Fruit fly (Drosophila melanogaster) whole organism, wandering third instar larva: ENCODE data around the gene CG14969.

ENCODE experiments used
- Abd-B ChIP-seq: fragments of >200 bp; optimal IDR thresholded peaks from 2 replicates; lab custom pipeline; 2017; ENCODE audit warnings: missing biosample characterization, missing genetic modification characterization
- CG9705 ChIP-seq: fragments of 200-800 bp; sonication (Bioruptor generic); optimal IDR thresholded peaks from 2 replicates; lab custom pipeline; 2018; ENCODE audit warnings: missing biosample characterization, mild to moderate bottlenecking, missing genetic modification characterization
- CrebA ChIP-seq: fragments of 200-800 bp; sonication (Bioruptor generic); optimal IDR thresholded peaks from 2 replicates; lab custom pipeline; 2016; ENCODE audit warnings: missing biosample characterization, mild to moderate bottlenecking, missing genetic modification characterization, borderline replicate concordance
- Dif ChIP-seq: fragments of 200-275, 200-300 bp; sonication (Bioruptor generic); optimal IDR thresholded peaks from 2 replicates; lab custom pipeline; 2018; ENCODE audit warnings: missing biosample characterization, missing genetic modification characterization; ENCODE audit not compliant: partially characterized antibody
- GATAd ChIP-seq: sonication (Bioruptor generic); optimal IDR thresholded peaks from 2 replicates; lab custom pipeline; 2016; ENCODE audit warnings: missing biosample characterization, missing genetic modification characterization
- HLH106 ChIP-seq: fragments of 200-800 bp; optimal IDR thresholded peaks from 3 replicates; lab custom pipeline; 2019; ENCODE audit warnings: missing biosample characterization, mild to moderate bottlenecking, missing genetic modification characterization, moderate library complexity
- Hnf4 ChIP-seq: fragments of 200-800 bp; sonication (Bioruptor generic); optimal IDR thresholded peaks from 2 replicates; lab custom pipeline; 2016; ENCODE audit warnings: missing biosample characterization, mild to moderate bottlenecking, missing genetic modification characterization
- Hr78 ChIP-seq: fragments of >200 bp; optimal IDR thresholded peaks from 2 replicates; lab custom pipeline; 2017; ENCODE audit warnings: missing biosample characterization, missing genetic modification characterization
- Jra ChIP-seq: sonication (Bioruptor generic); optimal IDR thresholded peaks from 2 replicates; lab custom pipeline; 2016; ENCODE audit warnings: missing biosample characterization, missing genetic modification characterization
- Mio ChIP-seq: sonication (Bioruptor generic); optimal IDR thresholded peaks from 2 replicates; lab custom pipeline; 2016; ENCODE audit warnings: missing biosample characterization, missing genetic modification characterization
- Myc ChIP-seq: fragments of >200 bp; optimal IDR thresholded peaks from 2 replicates; lab custom pipeline; 2017
- OdsH ChIP-seq: fragments of 200-800 bp; sonication (Bioruptor generic); optimal IDR thresholded peaks from 2 replicates; lab custom pipeline; 2016; ENCODE audit warnings: missing biosample characterization, mild to moderate bottlenecking, missing genetic modification characterization
- Rel ChIP-seq, 2 experiments: fragments of 200-800 bp; sonication (Bioruptor generic) in 1 of 2; optimal IDR thresholded peaks; 2 replicates in 1 of 2; 3 replicates in 1 of 2; lab custom pipeline; 2016 to 2019; ENCODE audit warnings: mild to moderate bottlenecking in 2 of 2, missing biosample characterization in 2 of 2, missing genetic modification characterization in 2 of 2, moderate library complexity in 1 of 2
- Sp1 ChIP-seq: fragments of 200-800 bp; sonication (Bioruptor generic); optimal IDR thresholded peaks from 3 replicates; lab custom pipeline; 2019; ENCODE audit warnings: missing biosample characterization, mild to moderate bottlenecking, missing genetic modification characterization, moderate library complexity
- br ChIP-seq: fragments of 200-800 bp; sonication (Bioruptor generic); optimal IDR thresholded peaks from 2 replicates; lab custom pipeline; 2016; ENCODE audit warnings: missing biosample characterization, missing genetic modification characterization
- brk ChIP-seq: fragments of 200-800 bp; sonication (Bioruptor generic); optimal IDR thresholded peaks from 2 replicates; lab custom pipeline; 2016; ENCODE audit warnings: missing biosample characterization, mild to moderate bottlenecking, missing genetic modification characterization
- dmrt93B ChIP-seq: fragments of 200-800 bp; sonication (Bioruptor generic); optimal IDR thresholded peaks from 2 replicates; lab custom pipeline; 2018; ENCODE audit warnings: missing biosample characterization, mild to moderate bottlenecking, missing genetic modification characterization
- ey ChIP-seq: fragments of 200-800 bp; sonication (Bioruptor generic); optimal IDR thresholded peaks from 2 replicates; lab custom pipeline; 2016; ENCODE audit warnings: missing biosample characterization, missing genetic modification characterization
- foxo ChIP-seq, 2 experiments: fragments of 200-800 bp; sonication (Bioruptor generic); optimal IDR thresholded peaks; 2 replicates in 1 of 2; 3 replicates in 1 of 2; lab custom pipeline; 2016 to 2017; ENCODE audit warnings: missing biosample characterization in 2 of 2, missing genetic modification characterization in 2 of 2
- fru ChIP-seq: fragments of 200-800 bp; sonication (Bioruptor generic); optimal IDR thresholded peaks from 3 replicates; lab custom pipeline; 2016; ENCODE audit warnings: missing biosample characterization, mild to moderate bottlenecking, missing genetic modification characterization
- h ChIP-seq: fragments of 200-800 bp; sonication (Bioruptor generic); optimal IDR thresholded peaks from 3 replicates; lab custom pipeline; 2016; ENCODE audit warnings: missing biosample characterization, mild to moderate bottlenecking, missing genetic modification characterization
- lola ChIP-seq: fragments of >200 bp; optimal IDR thresholded peaks from 2 replicates; lab custom pipeline; 2017; ENCODE audit warnings: missing biosample characterization, missing genetic modification characterization
- pan ChIP-seq: fragments of >200 bp; optimal IDR thresholded peaks from 2 replicates; lab custom pipeline; 2017
- psq ChIP-seq: fragments of 200-800 bp; sonication (Bioruptor generic); optimal IDR thresholded peaks from 3 replicates; lab custom pipeline; 2017; ENCODE audit warnings: missing biosample characterization, mild to moderate bottlenecking, missing genetic modification characterization, moderate library complexity
- rgr ChIP-seq: fragments of 200-800 bp; sonication (Bioruptor generic); optimal IDR thresholded peaks from 3 replicates; lab custom pipeline; 2016; ENCODE audit warnings: missing biosample characterization, mild to moderate bottlenecking, missing genetic modification characterization
- sage ChIP-seq: fragments of 200-800 bp; sonication (Bioruptor generic); optimal IDR thresholded peaks from 2 replicates; lab custom pipeline; 2016; ENCODE audit warnings: missing biosample characterization, mild to moderate bottlenecking, missing genetic modification characterization
- sv ChIP-seq: fragments of 200-800 bp; sonication (Bioruptor generic); optimal IDR thresholded peaks from 3 replicates; lab custom pipeline; 2016; ENCODE audit warnings: missing biosample characterization, missing genetic modification characterization
- tai ChIP-seq: sonication (Bioruptor generic); optimal IDR thresholded peaks from 2 replicates; lab custom pipeline; 2016; ENCODE audit warnings: missing biosample characterization, missing genetic modification characterization
- usp ChIP-seq: fragments of >200 bp; optimal IDR thresholded peaks from 2 replicates; lab custom pipeline; 2017; ENCODE audit warnings: missing biosample characterization, missing genetic modification characterization
- woc ChIP-seq: sonication (Bioruptor generic); optimal IDR thresholded peaks from 2 replicates; lab custom pipeline; 2016; ENCODE audit warnings: missing biosample characterization, mild to moderate bottlenecking, missing genetic modification characterization

Gene CG14969

DNA sequence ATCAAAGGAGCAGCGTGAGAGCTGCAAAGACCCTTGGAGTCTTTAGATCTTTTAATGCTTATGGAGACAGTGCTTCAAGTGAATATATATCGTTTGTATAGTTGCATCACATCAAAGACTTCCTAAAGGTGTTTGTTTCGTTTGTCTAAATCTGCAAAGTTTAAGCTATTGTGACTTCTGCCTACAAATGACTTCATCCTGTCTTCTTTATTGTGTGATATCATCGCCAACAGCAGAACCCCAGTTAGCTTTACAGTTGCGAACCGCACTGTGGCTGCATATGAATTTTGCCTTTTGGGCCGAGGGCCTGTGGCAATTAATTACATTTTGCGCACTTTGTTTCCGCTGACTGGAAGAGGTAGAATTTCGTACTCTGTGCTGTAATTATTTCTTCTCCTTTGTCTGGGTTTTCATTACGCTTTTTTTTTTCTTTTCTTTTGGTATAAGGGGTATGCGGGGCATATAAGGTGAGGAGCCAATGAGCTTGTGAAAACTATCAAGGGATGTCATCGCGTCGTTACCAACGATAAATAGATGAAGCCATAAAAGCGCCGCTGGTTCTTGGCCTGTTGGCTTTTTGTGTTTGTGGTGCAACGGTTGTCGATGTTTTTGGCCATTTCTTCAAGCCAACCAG is 7.6 kb upstream of the CG14969 start:
- TF ChIP-seq psq (GFP tag; lab: Kevin White, UChicago) (peak; percentile 64), usp (no peak), Dif (GFP tag; lab: Kevin White, UChicago) (no peak), dmrt93B (peak; percentile 39), woc (GFP tag; lab: Kevin White, UChicago) (peak; percentile 74), Mio (GFP tag; lab: Kevin White, UChicago) (peak; percentile 15), fru (peak; percentile 76), OdsH (GFP tag; lab: Kevin White, UChicago) (peak; percentile 63), Sp1 (GFP tag; lab: Kevin White, UChicago) (peak; percentile 77), h (GFP tag; lab: Kevin White, UChicago) (peak; percentile 69), Abd-B (GFP tag; lab: Kevin White, UChicago) (no peak), GATAd (GFP tag; lab: Kevin White, UChicago) (no peak), CG9705 (GFP tag; lab: Kevin White, UChicago) (peak; percentile 41), lola (no peak), rgr (peak; percentile 76), sage (GFP tag; lab: Kevin White, UChicago) (peak; percentile 49), Hr78 (GFP tag; lab: Kevin White, UChicago) (no peak), Rel (GFP tag; optimal IDR thresholded peaks at IDR 0.05; lab: Kevin White, UChicago) (no peak), Rel (tag; optimal IDR thresholded peaks at IDR 0.05; lab: Kevin White, UChicago) (peak; percentile 13), CrebA (GFP tag; lab: Kevin White, UChicago) (no peak), Hnf4 (GFP tag; lab: Kevin White, UChicago) (peak; percentile 75), HLH106 (peak; percentile 58), foxo (GFP tag; optimal IDR thresholded peaks at IDR 0.05; lab: Kevin White, UChicago) (peak in 1 of 2 experiments; percentile 77), brk (GFP tag; lab: Kevin White, UChicago) (peak; percentile 3), br (GFP tag; lab: Kevin White, UChicago) (peak; percentile 73), tai (GFP tag; lab: Kevin White, UChicago) (peak; percentile 10), ey (GFP tag; lab: Kevin White, UChicago) (peak; percentile 78)

DNA sequence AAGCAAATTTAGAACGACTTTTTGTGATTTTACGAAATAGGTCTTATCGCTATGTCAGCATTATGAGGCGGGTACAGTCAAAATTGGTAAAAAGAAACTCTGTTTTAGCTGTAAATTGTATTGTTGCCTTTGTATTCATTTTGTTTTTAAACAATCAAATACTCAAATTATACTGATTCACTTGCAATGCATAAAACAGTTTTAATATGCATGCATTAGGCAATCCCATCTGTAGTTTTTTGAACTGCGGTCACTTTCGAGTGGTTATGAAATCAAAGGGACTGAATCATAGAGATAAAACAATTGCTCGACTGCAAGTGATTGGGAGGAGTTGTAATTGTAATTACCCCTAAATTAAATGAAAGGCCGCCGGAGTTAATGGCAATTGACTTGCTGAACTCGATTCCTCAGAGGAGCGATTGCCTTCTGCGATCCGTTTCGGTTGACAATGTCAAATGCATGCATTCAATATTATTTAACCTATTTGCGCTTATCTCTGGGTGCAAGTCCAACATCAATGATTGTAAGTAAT is 5.0 kb upstream of the CG14969 start:
- no peak for TF ChIP-seq GATAd (GFP tag; lab: Kevin White, UChicago)
- no peak for TF ChIP-seq dmrt93B
- peak; percentile 14 for TF ChIP-seq OdsH (GFP tag; lab: Kevin White, UChicago)
- TF ChIP-seq Jra (GFP tag; lab: Kevin White, UChicago) = no peak
- peak; percentile 58 for TF ChIP-seq rgr
- TF ChIP-seq Sp1 (GFP tag; lab: Kevin White, UChicago) = peak; percentile 26
- TF ChIP-seq Hnf4 (GFP tag; lab: Kevin White, UChicago) = peak; percentile 10
- TF ChIP-seq foxo (GFP tag; optimal IDR thresholded peaks at IDR 0.05; lab: Kevin White, UChicago) = peak in 1 of 2 experiments; percentile 18
- TF ChIP-seq Rel (GFP tag; optimal IDR thresholded peaks at IDR 0.05; lab: Kevin White, UChicago) = no peak
- TF ChIP-seq Rel (tag; optimal IDR thresholded peaks at IDR 0.05; lab: Kevin White, UChicago) = no peak
- peak; percentile 13 for TF ChIP-seq psq (GFP tag; lab: Kevin White, UChicago)
- peak; percentile 6 for TF ChIP-seq br (GFP tag; lab: Kevin White, UChicago)
- TF ChIP-seq ey (GFP tag; lab: Kevin White, UChicago) = peak; percentile 58
- peak; percentile 44 for TF ChIP-seq fru
- TF ChIP-seq HLH106 = peak; percentile 35

DNA sequence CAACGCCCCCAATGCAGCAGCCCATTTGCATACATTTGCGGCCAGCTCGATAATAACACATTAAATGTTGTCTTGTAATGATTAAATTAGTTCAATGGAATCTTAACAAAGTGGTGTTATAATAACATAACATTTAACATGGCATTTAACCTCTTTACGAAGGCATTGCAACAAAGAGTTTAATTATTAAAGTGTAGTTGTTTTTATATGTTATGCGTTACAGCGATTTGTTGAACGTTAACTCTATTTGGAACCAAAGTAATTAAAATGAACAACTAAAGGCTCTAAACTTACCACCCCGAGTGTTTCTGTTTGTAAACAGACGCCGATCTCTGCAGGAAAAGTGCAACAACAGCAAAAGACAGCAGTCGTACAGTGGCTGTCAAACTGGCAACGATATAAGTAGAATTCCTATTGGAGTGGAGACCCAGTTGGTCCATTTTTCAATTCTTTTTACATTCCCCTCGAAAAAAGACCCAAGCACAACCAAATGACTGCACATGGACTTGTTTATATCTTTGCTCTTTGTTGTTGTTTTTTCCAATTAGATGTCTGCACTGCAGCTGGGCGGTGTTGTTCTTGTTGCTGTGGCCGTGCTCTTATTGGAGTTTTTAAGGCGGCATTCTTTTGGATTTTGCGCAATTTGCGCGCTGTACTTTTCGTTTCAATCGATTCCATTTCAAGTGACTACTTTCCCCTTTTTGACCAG is 4.3 kb upstream of the CG14969 start:
- TF ChIP-seq lola (no peak), sv (GFP tag; lab: Kevin White, UChicago) (no peak), GATAd (GFP tag; lab: Kevin White, UChicago) (no peak), pan (no peak), Hnf4 (GFP tag; lab: Kevin White, UChicago) (no peak), rgr (no peak), fru (no peak), Myc (no peak), tai (GFP tag; lab: Kevin White, UChicago) (no peak)
